Worm (Caenorhabditis elegans) whole organism, young adult: Measurements from ENCODE around the gene srbc-44.

Experiments
- C17E4.6 ChIP-seq: fragments of 200-800 bp; sonication (Bioruptor generic); IDR thresholded peaks from 2 replicates; pipeline ENCODE4 v1.3.6; 2022; ENCODE audit warnings: missing genetic modification reagents, missing genetic modification characterization, missing compliant biosample characterization
- T07F8.4 ChIP-seq: sonication (generic microtip); optimal IDR thresholded peaks from 2 replicates; lab custom pipeline; 2016; ENCODE audit warnings: mild to moderate bottlenecking, missing genetic modification characterization, moderate library complexity, missing compliant biosample characterization
- ceh-91 ChIP-seq: fragments of 200-800 bp; sonication (Bioruptor generic); IDR thresholded peaks from 2 replicates; pipeline ENCODE4 v1.3.6; 2022; ENCODE audit warnings: missing genetic modification reagents, missing genetic modification characterization, missing compliant biosample characterization
- lsy-27 ChIP-seq: sonication (generic microtip); optimal IDR thresholded peaks from 2 replicates; lab custom pipeline; 2017; ENCODE audit warnings: missing genetic modification characterization, mild to moderate bottlenecking, missing compliant biosample characterization, antibody characterized with exemption, missing genotype, borderline replicate concordance; ENCODE audit not compliant: insufficient read depth
- nfya-2 ChIP-seq: fragments of 200-800 bp; sonication (Bioruptor generic); IDR thresholded peaks from 2 replicates; pipeline ENCODE4 v1.3.6; 2022; ENCODE audit warnings: missing genetic modification reagents, missing genetic modification characterization, missing compliant biosample characterization
- pha-4 ChIP-seq: fragments of 150-350 bp; sonication (generic microtip); optimal IDR thresholded peaks from 2 replicates; lab custom pipeline; 2014; ENCODE audit warnings: missing biosample characterization, missing genetic modification reagents, missing genetic modification characterization
- snpc-1.1 ChIP-seq: sonication (generic microtip); optimal IDR thresholded peaks from 2 replicates; lab custom pipeline; 2017; ENCODE audit warnings: missing genetic modification characterization, mild to moderate bottlenecking, missing compliant biosample characterization, antibody characterized with exemption, moderate library complexity, missing genotype, missing genetic modification reagents; ENCODE audit not compliant: insufficient read depth
- snpc-4 ChIP-seq, 5 experiments: fragments of 150-350 bp in 1 of 5; sonication (generic microtip) in 4 of 5; optimal IDR thresholded peaks; 2 replicates each; lab custom pipeline; 2014 to 2018; ENCODE audit warnings: missing genetic modification characterization in 5 of 5, missing biosample characterization in 3 of 5, antibody characterized with exemption in 2 of 5, mild to moderate bottlenecking in 2 of 5, missing compliant biosample characterization in 2 of 5, missing genotype in 2 of 5, moderate library complexity in 2 of 5, missing genetic modification reagents in 1 of 5
- tbp1 ChIP-seq: fragments of 200-800 bp; sonication (Bioruptor generic); optimal IDR thresholded peaks from 2 replicates; lab custom pipeline; 2018; ENCODE audit warnings: mild to moderate bottlenecking, missing genetic modification characterization, missing compliant biosample characterization
- unc-62 ChIP-seq: fragments of 150-350 bp; optimal IDR thresholded peaks from 2 replicates; lab custom pipeline; 2014; ENCODE audit warnings: missing biosample characterization, missing genetic modification reagents, missing genetic modification characterization
- zim-3 ChIP-seq: sonication (generic microtip); optimal IDR thresholded peaks from 2 replicates; lab custom pipeline; 2017; ENCODE audit warnings: mild to moderate bottlenecking, missing genetic modification characterization, moderate library complexity, missing compliant biosample characterization
- ztf-28 ChIP-seq: fragments of 200-800 bp; sonication (Bioruptor generic); IDR thresholded peaks from 2 replicates; pipeline ENCODE4 v1.3.6; 2022; ENCODE audit warnings: missing genetic modification reagents, missing genetic modification characterization, missing compliant biosample characterization

DNA sequence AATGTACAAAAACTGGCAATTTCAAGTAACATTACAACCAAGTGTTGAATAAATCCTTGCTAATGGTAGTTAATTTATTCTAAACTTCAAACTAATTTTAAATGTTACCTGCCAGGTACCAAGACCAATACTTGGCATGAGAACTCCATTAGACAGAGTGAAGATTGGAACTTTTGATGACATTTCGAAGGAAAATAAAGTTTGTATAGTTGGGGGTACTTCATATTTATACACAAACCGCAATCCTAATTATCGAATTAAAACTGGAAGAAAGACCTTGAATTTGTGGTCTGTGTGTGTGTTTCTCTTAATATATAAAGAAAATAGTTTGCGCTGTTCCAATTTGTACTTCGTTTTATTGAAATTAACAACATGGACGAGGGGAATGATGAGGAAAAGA is 21.5 kb upstream of the srbc-44 start, which contains the start of gene ZC443.1:
- TF ChIP-seq lsy-27 (tag; lab: Kevin White, UChicago) (no peak), unc-62 (GFP tag; lab: Kevin White, UChicago) (no peak), snpc-4 (GFP tag; optimal IDR thresholded peaks at IDR 0.05; lab: Kevin White, UChicago) (no peak), snpc-4 (tag; optimal IDR thresholded peaks at IDR 0.05; lab: Kevin White, UChicago) (no peak), pha-4 (no peak), C17E4.6 (GFP tag; lab: Robert Waterston, UW) (no peak), nfya-2 (GFP tag; lab: Robert Waterston, UW) (no peak), tbp1 (GFP tag; lab: Kevin White, UChicago) (no peak), ceh-91 (GFP tag; lab: Robert Waterston, UW) (no peak), T07F8.4 (tag; lab: Kevin White, UChicago) (no peak), ztf-28 (no peak), snpc-1.1 (no peak), zim-3 (no peak)
